Fruit fly (Drosophila melanogaster): ENCODE measurements around the gene Klp98A.

The Klp98A gene

dm6 chr3R:27554964-27555363, 4.0 kb downstream of the Klp98A start (continued):
- TF ChIP-seq ewg (GFP tag; optimal IDR thresholded peaks at IDR 0.05) (peak; percentile 70), row (GFP tag; IDR thresholded peaks at IDR 0.05) (peak; percentile 84), tap (tag; optimal IDR thresholded peaks at IDR 0.05) (peak; percentile 86), ara (GFP tag; IDR thresholded peaks at IDR 0.05) (peak; percentile 84), CG3407 (GFP tag; optimal IDR thresholded peaks at IDR 0.05) (peak; percentile 71), run (tag; optimal IDR thresholded peaks at IDR 0.05) (peak; percentile 59), bab2 (GFP tag; optimal IDR thresholded peaks at IDR 0.05) (peak; percentile 72), so (GFP tag; IDR thresholded peaks at IDR 0.05) (peak; percentile 85), CG7745 (tag; optimal IDR thresholded peaks at IDR 0.05) (peak; percentile 29), sens-2 (GFP tag; IDR thresholded peaks at IDR 0.05) (peak; percentile 54; the same call in 1 of the 2 replicates), CG10366 (GFP tag; IDR thresholded peaks at IDR 0.05) (peak; percentile 81), zen (tag; optimal IDR thresholded peaks at IDR 0.05) (peak; percentile 66), CG33213 (GFP tag; optimal IDR thresholded peaks at IDR 0.05) (peak; percentile 60), scrt (GFP tag; optimal IDR thresholded peaks at IDR 0.05) (no peak), Drgx (GFP tag; IDR thresholded peaks at IDR 0.05) (peak; percentile 92), CG13424 (tag; optimal IDR thresholded peaks at IDR 0.05) (peak; percentile 84), CG2712 (tag; optimal IDR thresholded peaks at IDR 0.05) (peak; percentile 90), CG12104 (GFP tag; optimal IDR thresholded peaks at IDR 0.05) (peak; percentile 61), Side (GFP tag; optimal IDR thresholded peaks at IDR 0.05) (peak; percentile 69), Taf1 (GFP tag; IDR thresholded peaks at IDR 0.05) (peak; percentile 19; the same call in 1 of the 2 replicates), emc (GFP tag; optimal IDR thresholded peaks at IDR 0.05) (peak; percentile 64), CG11723 (GFP tag; optimal IDR thresholded peaks at IDR 0.05) (peak; percentile 58), CG30020 (tag; optimal IDR thresholded peaks at IDR 0.05) (peak; percentile 35), Optix (GFP tag; IDR thresholded peaks at IDR 0.05) (peak; percentile 79; the same call in 2 of the 3 replicates), sob (GFP tag; IDR thresholded peaks at IDR 0.05) (peak; percentile 79), CG12391 (tag; optimal IDR thresholded peaks at IDR 0.05) (peak; percentile 85), vvl (GFP tag; IDR thresholded peaks at IDR 0.05) (peak; percentile 86), br (optimal IDR thresholded peaks at IDR 0.05) (no peak), CoRest (tag; optimal IDR thresholded peaks at IDR 0.05) (peak; percentile 84), Fer3 (tag; optimal IDR thresholded peaks at IDR 0.05) (peak; percentile 79), CG6683 (GFP tag; optimal IDR thresholded peaks at IDR 0.05) (peak; percentile 51), h (optimal IDR thresholded peaks at IDR 0.05) (no peak), CG13123 (GFP tag; optimal IDR thresholded peaks at IDR 0.05) (peak; percentile 54), NC2β (GFP tag; optimal IDR thresholded peaks at IDR 0.05) (peak; percentile 67), onecut (GFP tag; IDR thresholded peaks at IDR 0.05) (peak; percentile 77), CG4360 (GFP tag; IDR thresholded peaks at IDR 0.05) (peak; percentile 34; the same call in 1 of the 2 replicates), Bteb2 (GFP tag; optimal IDR thresholded peaks at IDR 0.05) (peak; percentile 23), E2f1 (GFP tag; IDR thresholded peaks at IDR 0.05) (peak; percentile 81), sug (tag; optimal IDR thresholded peaks at IDR 0.05) (peak; percentile 50), D19A (tag; optimal IDR thresholded peaks at IDR 0.05) (peak; percentile 81), CG1832 (GFP tag; optimal IDR thresholded peaks at IDR 0.05) (no peak), pb (GFP tag; optimal IDR thresholded peaks at IDR 0.05) (peak; percentile 27), CG13624 (GFP tag; optimal IDR thresholded peaks at IDR 0.05) (peak; percentile 63), nau (GFP tag; optimal IDR thresholded peaks at IDR 0.05) (peak; percentile 79), wor (GFP tag; IDR thresholded peaks at IDR 0.05) (peak; percentile 76), CG6272 (GFP tag; IDR thresholded peaks at IDR 0.05) (peak; percentile 77), CG31365 (tag; optimal IDR thresholded peaks at IDR 0.05) (no peak), CG14710 (tag; optimal IDR thresholded peaks at IDR 0.05) (peak; percentile 81), MESR4 (GFP tag; optimal IDR thresholded peaks at IDR 0.05) (peak; percentile 14), vfl (GFP tag; optimal IDR thresholded peaks at IDR 0.05) (no peak), CG9817 (tag; optimal IDR thresholded peaks at IDR 0.05) (peak; percentile 72), ash1 (GFP tag; optimal IDR thresholded peaks at IDR 0.05) (no peak)
